Worm (Caenorhabditis elegans) whole organism, L2 larva: Measurements from ENCODE around the gene cyp-34A1.

ENCODE experiments used
- F13H6.1 ChIP-seq: sonication (generic microtip); optimal IDR thresholded peaks from 2 replicates; lab custom pipeline; 2016; ENCODE audit warnings: missing genetic modification characterization, missing compliant biosample characterization
- blmp-1 ChIP-seq: sonication (generic microtip); optimal IDR thresholded peaks from 2 replicates; lab custom pipeline; 2017; ENCODE audit warnings: missing genetic modification characterization, mild to moderate bottlenecking, missing compliant biosample characterization, antibody characterized with exemption, moderate library complexity; ENCODE audit not compliant: insufficient read depth
- egl-27 ChIP-seq: sonication (generic microtip); optimal IDR thresholded peaks from 3 replicates; lab custom pipeline; 2017; ENCODE audit warnings: missing biosample characterization, missing genetic modification reagents, missing genetic modification characterization
- lsy-2 ChIP-seq, 2 experiments: fragments of 150-350 bp in 1 of 2; sonication (generic microtip) in 1 of 2; optimal IDR thresholded peaks; 2 replicates each; lab custom pipeline; 2014 to 2017; ENCODE audit warnings: missing biosample characterization in 2 of 2, missing genetic modification characterization in 2 of 2
- peb-1 ChIP-seq: fragments of 150-350 bp; optimal IDR thresholded peaks from 2 replicates; lab custom pipeline; 2014; ENCODE audit warnings: missing biosample characterization, missing genetic modification characterization
- sem-4 ChIP-seq: fragments of 150-350 bp; optimal IDR thresholded peaks from 2 replicates; lab custom pipeline; 2014; ENCODE audit warnings: missing biosample characterization, missing genetic modification reagents, missing genetic modification characterization
- snpc-4 ChIP-seq: fragments of 150-350 bp; optimal IDR thresholded peaks from 2 replicates; lab custom pipeline; 2014; ENCODE audit warnings: missing biosample characterization, missing genetic modification characterization
- unc-55 ChIP-seq: fragments of 150-350 bp; sonication (generic microtip); optimal IDR thresholded peaks from 3 replicates; lab custom pipeline; 2014; ENCODE audit warnings: missing biosample characterization, missing genetic modification reagents, missing genetic modification characterization

Gene cyp-34A1

ce11 chrV:15235661-15236060 lies 52.1 kb downstream of the cyp-34A1 start, which contains the start of gene nhr-164:
Gene nhr-164, minus strand, starts transcription at chrV:15235761.
- TF ChIP-seq egl-27 (tag; lab: Kevin White, UChicago) (no peak), lsy-2 (tag; optimal IDR thresholded peaks at IDR 0.05; lab: Kevin White, UChicago) (no peak), unc-55 (no peak), peb-1 (no peak), sem-4 (tag; lab: Kevin White, UChicago) (no peak), F13H6.1 (tag; lab: Kevin White, UChicago) (no peak), snpc-4 (no peak), blmp-1 (tag; lab: Kevin White, UChicago) (no peak)
